Fruit fly (Drosophila melanogaster) whole organism, prepupa: ENCODE results near the gene Caper.

Experiments used
- CG1621 ChIP-seq: fragments of 200-800 bp; sonication (Bioruptor generic); optimal IDR thresholded peaks from 3 replicates; lab custom pipeline; 2018; ENCODE audit warnings: missing biosample characterization, mild to moderate bottlenecking, missing genetic modification characterization
- CG32006 ChIP-seq: fragments of 200-800 bp; sonication (Bioruptor generic); optimal IDR thresholded peaks from 3 replicates; lab custom pipeline; 2017; ENCODE audit warnings: missing biosample characterization, mild to moderate bottlenecking, missing genetic modification characterization
- CG3919 ChIP-seq: fragments of 200-800 bp; sonication (Bioruptor generic); optimal IDR thresholded peaks from 3 replicates; lab custom pipeline; 2016; ENCODE audit warnings: missing biosample characterization, missing genetic modification characterization
- OdsH ChIP-seq: fragments of 200-800 bp; sonication (Bioruptor generic); optimal IDR thresholded peaks from 3 replicates; lab custom pipeline; 2016; ENCODE audit warnings: missing biosample characterization, missing genetic modification characterization

dm6 chr2L:7037773-7038327 is 5.3 kb downstream of the Caper start, which contains the start of gene milt:
- TF ChIP-seq CG1621 (tag; lab: Kevin White, UChicago) (no peak), CG32006 (no peak), CG3919 (GFP tag; lab: Kevin White, UChicago) (no peak), OdsH (GFP tag; lab: Kevin White, UChicago) (no peak)
